Fruit fly (Drosophila melanogaster) whole organism, embryonic: ENCODE data around the gene Ythdf.

ENCODE experiments used
- CG10431 ChIP-seq: fragments of 200-800 bp; sonication (Bioruptor generic); optimal IDR thresholded peaks from 3 replicates; lab custom pipeline; 2018; ENCODE audit warnings: missing biosample characterization, mild to moderate bottlenecking, missing genetic modification characterization
- CG10565 ChIP-seq: fragments of 200-800 bp; sonication (Bioruptor generic); optimal IDR thresholded peaks from 3 replicates; lab custom pipeline; 2016; ENCODE audit warnings: missing biosample characterization, mild to moderate bottlenecking, missing genetic modification characterization
- CG11560 ChIP-seq: fragments of 200-800 bp; sonication (Bioruptor generic); IDR thresholded peaks from 3 replicates; pipeline ENCODE4 v1.3.6; 2022; ENCODE audit warnings: missing biosample characterization, missing genetic modification characterization
- CG12155 ChIP-seq: fragments of 200-800 bp; sonication (Bioruptor generic); optimal IDR thresholded peaks from 3 replicates; lab custom pipeline; 2016; ENCODE audit warnings: missing biosample characterization, missing genetic modification characterization
- CG13296 ChIP-seq: fragments of 200-800 bp; sonication (Bioruptor generic); optimal IDR thresholded peaks from 3 replicates; lab custom pipeline; 2018; ENCODE audit warnings: missing biosample characterization, mild to moderate bottlenecking, missing genetic modification characterization
- CG16863 ChIP-seq: fragments of 200-800 bp; sonication (Bioruptor generic); optimal IDR thresholded peaks from 3 replicates; lab custom pipeline; 2016; ENCODE audit warnings: missing biosample characterization, missing genetic modification characterization
- CG17361 ChIP-seq: fragments of 200-800 bp; sonication (Bioruptor generic); IDR thresholded peaks from 3 replicates; pipeline ENCODE4 v1.3.6; 2022; ENCODE audit warnings: missing biosample characterization, missing genetic modification characterization
- CG2129 ChIP-seq: fragments of 200-800 bp; sonication (Bioruptor generic); IDR thresholded peaks from 2 replicates; pipeline ENCODE4 v1.3.6; 2022; ENCODE audit warnings: missing biosample characterization, missing genetic modification characterization; ENCODE audit not compliant: partially characterized antibody
- CG2712 ChIP-seq: fragments of 200-800 bp; optimal IDR thresholded peaks from 3 replicates; lab custom pipeline; 2019; ENCODE audit warnings: missing biosample characterization, mild to moderate bottlenecking, missing genetic modification characterization, moderate library complexity
- CG31224 ChIP-seq: fragments of 200-800 bp; sonication (Bioruptor generic); IDR thresholded peaks from 2 replicates; pipeline ENCODE4 v1.3.6; 2022; ENCODE audit warnings: missing biosample characterization, missing genetic modification characterization
- CG3407 ChIP-seq: fragments of 200-800 bp; sonication (Bioruptor generic); optimal IDR thresholded peaks from 2 replicates; lab custom pipeline; 2018; ENCODE audit warnings: missing biosample characterization, mild to moderate bottlenecking, missing genetic modification characterization
- CG4328 ChIP-seq: fragments of 200-800 bp; sonication (Bioruptor generic); optimal IDR thresholded peaks from 3 replicates; lab custom pipeline; 2017; ENCODE audit warnings: missing biosample characterization, missing genetic modification reagents, missing genetic modification characterization
- CG4424 ChIP-seq: fragments of 200-800 bp; sonication (Bioruptor generic); optimal IDR thresholded peaks from 3 replicates; lab custom pipeline; 2016; ENCODE audit warnings: missing biosample characterization, missing genetic modification characterization
- CG6272 ChIP-seq: fragments of 200-800 bp; sonication (Bioruptor generic); IDR thresholded peaks from 2 replicates; pipeline ENCODE4 v1.3.6; 2022; ENCODE audit warnings: missing biosample characterization, missing genetic modification characterization
- CG6813 ChIP-seq: fragments of 200-800 bp; sonication (Bioruptor generic); optimal IDR thresholded peaks from 2 replicates; lab custom pipeline; 2017; ENCODE audit warnings: missing biosample characterization, missing genetic modification characterization, mild to moderate bottlenecking, moderate library complexity, missing genetic modification reagents
- CrebB ChIP-seq: fragments of 200-800 bp; sonication (Bioruptor generic); optimal IDR thresholded peaks from 3 replicates; lab custom pipeline; 2018; ENCODE audit warnings: missing biosample characterization, mild to moderate bottlenecking, missing genetic modification characterization
- E2f1 ChIP-seq: fragments of 200-800 bp; sonication (Bioruptor generic); IDR thresholded peaks from 2 replicates; pipeline ENCODE4 v1.3.6; 2022; ENCODE audit warnings: missing biosample characterization, missing genetic modification characterization
- Elba2 ChIP-seq: fragments of 200-800 bp; sonication (Bioruptor generic); optimal IDR thresholded peaks from 3 replicates; lab custom pipeline; 2016; ENCODE audit warnings: missing biosample characterization, missing genetic modification characterization
- Ets65A ChIP-seq: fragments of 200-800 bp; sonication (Bioruptor generic); peaks from one replicate; lab custom pipeline; 2016; ENCODE audit warnings: missing biosample characterization, missing genetic modification characterization
- Hmr ChIP-seq: fragments of 200-800 bp; sonication (Bioruptor generic); optimal IDR thresholded peaks from 3 replicates; lab custom pipeline; 2017; ENCODE audit warnings: mild to moderate bottlenecking, missing biosample characterization, missing genetic modification reagents, missing genetic modification characterization
- Lim3 ChIP-seq: fragments of 200-800 bp; sonication (Bioruptor generic); IDR thresholded peaks from 2 replicates; pipeline ENCODE4 v1.3.6; 2022; ENCODE audit warnings: missing biosample characterization, missing genetic modification characterization
- Meics ChIP-seq: fragments of 200-800 bp; sonication (Bioruptor generic); optimal IDR thresholded peaks from 2 replicates; lab custom pipeline; 2017; ENCODE audit warnings: missing biosample characterization, mild to moderate bottlenecking, missing genetic modification characterization
- NK7.1 ChIP-seq: fragments of 200-800 bp; sonication (Bioruptor generic); optimal IDR thresholded peaks from 3 replicates; lab custom pipeline; 2016; ENCODE audit warnings: missing biosample characterization, missing genetic modification characterization
- Oaz ChIP-seq: fragments of 200-800 bp; sonication (Bioruptor generic); IDR thresholded peaks from 2 replicates; pipeline ENCODE4 v1.3.6; 2022; ENCODE audit warnings: missing biosample characterization, missing genetic modification characterization
- PHDP ChIP-seq: fragments of 200-800 bp; sonication (Bioruptor generic); optimal IDR thresholded peaks from 3 replicates; lab custom pipeline; 2018; ENCODE audit warnings: missing biosample characterization, mild to moderate bottlenecking, missing genetic modification characterization, moderate library complexity
- Rfx ChIP-seq: fragments of 200-800 bp; sonication (Bioruptor generic); IDR thresholded peaks from 2 replicates; pipeline ENCODE4 v1.3.6; 2022; ENCODE audit warnings: missing biosample characterization, missing genetic modification characterization
- Scr ChIP-seq: fragments of 200-800 bp; sonication (Bioruptor generic); IDR thresholded peaks from 2 replicates; pipeline ENCODE4 v1.3.6; 2022; ENCODE audit warnings: missing biosample characterization, missing genetic modification characterization; ENCODE audit not compliant: partially characterized antibody
- Usf ChIP-seq: fragments of 200-800 bp; sonication (Bioruptor generic); optimal IDR thresholded peaks from 2 replicates; lab custom pipeline; 2017; ENCODE audit warnings: missing genotype, missing biosample characterization, missing genetic modification characterization
- Vsx1 ChIP-seq: fragments of 200-800 bp; sonication (Bioruptor generic); optimal IDR thresholded peaks from 2 replicates; lab custom pipeline; 2017; ENCODE audit warnings: missing biosample characterization, mild to moderate bottlenecking, missing genetic modification characterization, missing genetic modification reagents
- ab ChIP-seq: fragments of 200-800 bp; sonication (Bioruptor generic); optimal IDR thresholded peaks from 2 replicates; lab custom pipeline; 2016; ENCODE audit warnings: missing biosample characterization, missing genetic modification characterization
- amos ChIP-seq: fragments of 200-800 bp; sonication (Bioruptor generic); IDR thresholded peaks from 2 replicates; pipeline ENCODE4 v1.3.6; 2022; ENCODE audit warnings: missing biosample characterization, missing genetic modification characterization; ENCODE audit not compliant: partially characterized antibody
- ap ChIP-seq: fragments of 200-800 bp; sonication (Bioruptor generic); IDR thresholded peaks from 2 replicates; pipeline ENCODE4 v1.3.6; 2022; ENCODE audit warnings: missing biosample characterization, missing genetic modification characterization
- bigmax ChIP-seq: fragments of 200-800 bp; sonication (Bioruptor generic); optimal IDR thresholded peaks from 2 replicates; lab custom pipeline; 2018; ENCODE audit warnings: missing biosample characterization, mild to moderate bottlenecking, missing genetic modification characterization
- crc ChIP-seq: fragments of 200-800 bp; sonication (Bioruptor generic); optimal IDR thresholded peaks from 2 replicates; lab custom pipeline; 2016; ENCODE audit warnings: missing biosample characterization, missing genetic modification characterization
- dmrt11E ChIP-seq: fragments of 200-800 bp; sonication (Bioruptor generic); optimal IDR thresholded peaks from 3 replicates; lab custom pipeline; 2018; ENCODE audit warnings: missing biosample characterization, mild to moderate bottlenecking, missing genetic modification characterization, moderate library complexity
- eve ChIP-seq, 2 experiments: fragments of >200 bp; optimal IDR thresholded peaks; 2 replicates each; lab custom pipeline; 2017; ENCODE audit warnings: missing biosample characterization in 2 of 2, missing genetic modification characterization in 2 of 2
- hbn ChIP-seq: fragments of 200-800 bp; sonication (Bioruptor generic); IDR thresholded peaks from 2 replicates; pipeline ENCODE4 v1.3.6; 2022; ENCODE audit warnings: missing biosample characterization, missing genetic modification characterization; ENCODE audit not compliant: partially characterized antibody
- her ChIP-seq: fragments of 200-800 bp; sonication (Bioruptor generic); optimal IDR thresholded peaks from 2 replicates; lab custom pipeline; 2016; ENCODE audit warnings: missing biosample characterization, missing genetic modification characterization
- lola ChIP-seq, 3 experiments: fragments of >200 bp in 2 of 3; fragments of 200-800 bp in 1 of 3; sonication (Bioruptor generic) in 1 of 3; optimal IDR thresholded peaks; 2 replicates each; lab custom pipeline; 2017 to 2019; ENCODE audit warnings: missing biosample characterization in 3 of 3, missing genetic modification characterization in 3 of 3, mild to moderate bottlenecking in 1 of 3, moderate library complexity in 1 of 3
- nerfin-2 ChIP-seq: fragments of 200-800 bp; sonication (Bioruptor generic); IDR thresholded peaks from 2 replicates; pipeline ENCODE4 v1.3.6; 2022; ENCODE audit warnings: missing biosample characterization, missing genetic modification characterization; ENCODE audit not compliant: partially characterized antibody
- onecut ChIP-seq: fragments of 200-800 bp; sonication (Bioruptor generic); IDR thresholded peaks from 2 replicates; pipeline ENCODE4 v1.3.6; 2022; ENCODE audit warnings: missing biosample characterization, missing genetic modification characterization
- prd ChIP-seq, 3 experiments: fragments of >200 bp in 2 of 3; fragments of 200-800 bp in 1 of 3; sonication (Bioruptor generic) in 1 of 3; optimal IDR thresholded peaks in 2 of 3; IDR thresholded peaks in 1 of 3; 2 replicates in 2 of 3; 3 replicates in 1 of 3; pipeline versions ENCODE4 v1.3.6 to Lab custom; 2017 to 2022; ENCODE audit warnings: missing biosample characterization in 1 of 3, missing genetic modification characterization in 1 of 3
- seq ChIP-seq: fragments of 200-800 bp; sonication (Bioruptor generic); IDR thresholded peaks from 2 replicates; pipeline ENCODE4 v1.3.6; 2022; ENCODE audit warnings: missing biosample characterization, missing genetic modification characterization
- slbo ChIP-seq: fragments of 200-800 bp; sonication (Bioruptor generic); IDR thresholded peaks from 2 replicates; pipeline ENCODE4 v1.3.6; 2022; ENCODE audit warnings: missing biosample characterization, missing genetic modification characterization
- slp2 ChIP-seq: fragments of 200-800 bp; sonication (Bioruptor generic); optimal IDR thresholded peaks from 2 replicates; lab custom pipeline; 2016; ENCODE audit warnings: missing biosample characterization, missing genetic modification characterization
- tll ChIP-seq, 2 experiments: fragments of 200-800 bp in 1 of 2; fragments of >200 bp in 1 of 2; sonication (Bioruptor generic) in 1 of 2; optimal IDR thresholded peaks; 2 replicates each; lab custom pipeline; 2017 to 2019; ENCODE audit warnings: missing biosample characterization in 2 of 2, missing genetic modification characterization in 2 of 2, mild to moderate bottlenecking in 1 of 2, moderate library complexity in 1 of 2
- tx ChIP-seq: fragments of 200-800 bp; sonication (Bioruptor generic); optimal IDR thresholded peaks from 2 replicates; lab custom pipeline; 2016; ENCODE audit warnings: missing biosample characterization, missing genetic modification characterization
- wor ChIP-seq: fragments of 200-800 bp; sonication (Bioruptor generic); IDR thresholded peaks from 2 replicates; pipeline ENCODE4 v1.3.6; 2022; ENCODE audit warnings: missing biosample characterization, missing genetic modification characterization

Ythdf gene

dm6 chr3R:25050649-25051048, 11.6 kb upstream of the Ythdf start:
- TF ChIP-seq onecut = peak; percentile 96
- no peak for TF ChIP-seq CG10565 (GFP tag; lab: Kevin White, UChicago)
- no peak for TF ChIP-seq CG2129 (GFP tag; lab: Robert Waterston, UW)
- TF ChIP-seq Lim3 (GFP tag; lab: Robert Waterston, UW) = no peak
- no peak for TF ChIP-seq her (GFP tag; lab: Kevin White, UChicago)
- TF ChIP-seq Hmr (GFP tag; lab: Kevin White, UChicago) = no peak
- no peak for TF ChIP-seq ap (GFP tag; lab: Robert Waterston, UW)
- peak; percentile 10 for TF ChIP-seq CG10431 (GFP tag; lab: Kevin White, UChicago)
- peak; percentile 39 for TF ChIP-seq bigmax
- no peak for TF ChIP-seq CG17361
- TF ChIP-seq PHDP (tag; lab: Kevin White, UChicago) = no peak
- TF ChIP-seq Oaz = no peak
- no peak for TF ChIP-seq lola (GFP tag; optimal IDR thresholded peaks at IDR 0.05; lab: Kevin White, UChicago)
- peak in 1 of 2 experiments; percentile 87 for TF ChIP-seq eve (GFP tag; optimal IDR thresholded peaks at IDR 0.05; lab: Kevin White, UChicago)
- no peak for TF ChIP-seq seq
- no peak for TF ChIP-seq CG16863 (GFP tag; lab: Kevin White, UChicago)
- TF ChIP-seq CG2712 = no peak
- TF ChIP-seq ab (GFP tag; lab: Kevin White, UChicago) = peak; percentile 4
- no peak for TF ChIP-seq CG3407 (GFP tag; lab: Kevin White, UChicago)
- peak; percentile 55 for TF ChIP-seq Ets65A (GFP tag; lab: Kevin White, UChicago)
- TF ChIP-seq Scr (GFP tag; lab: Robert Waterston, UW) = no peak
- TF ChIP-seq crc (GFP tag; lab: Kevin White, UChicago) = no peak

- TF ChIP-seq CrebB (tag; lab: Kevin White, UChicago) (peak; percentile 39), tx (GFP tag; lab: Kevin White, UChicago) (no peak), wor (GFP tag; lab: Robert Waterston, UW) (no peak), nerfin-2 (GFP tag; lab: Robert Waterston, UW) (no peak), prd (optimal IDR thresholded peaks at IDR 0.05; lab: Kevin White, UChicago) (no peak), prd (GFP tag; IDR thresholded peaks at IDR 0.05; lab: Robert Waterston, UW) (no peak), CG13296 (peak; percentile 49), ap (GFP tag; lab: Robert Waterston, UW) (no peak), CG12155 (GFP tag; lab: Kevin White, UChicago) (peak; percentile 85), Usf (GFP tag; lab: Kevin White, UChicago) (no peak), hbn (GFP tag; lab: Robert Waterston, UW) (no peak), PHDP (tag; lab: Kevin White, UChicago) (peak; percentile 42), CG11560 (tag; lab: Robert Waterston, UW) (no peak), Meics (GFP tag; lab: Kevin White, UChicago) (peak; percentile 42), Oaz (no peak), dmrt11E (tag; lab: Kevin White, UChicago) (no peak), slbo (no peak), tll (GFP tag; optimal IDR thresholded peaks at IDR 0.05; lab: Kevin White, UChicago) (peak in 1 of 2 experiments; percentile 47), slp2 (GFP tag; lab: Kevin White, UChicago) (no peak), amos (GFP tag; lab: Robert Waterston, UW) (no peak), NK7.1 (GFP tag; lab: Kevin White, UChicago) (no peak), Rfx (GFP tag; lab: Robert Waterston, UW) (no peak), seq (no peak), CG6813 (GFP tag; lab: Kevin White, UChicago) (no peak), Elba2 (GFP tag; lab: Kevin White, UChicago) (no peak), CG4328 (GFP tag; lab: Kevin White, UChicago) (no peak), CG4424 (GFP tag; lab: Kevin White, UChicago) (no peak), Vsx1 (no peak), CG6272 (GFP tag; lab: Robert Waterston, UW) (no peak), CG31224 (GFP tag; lab: Robert Waterston, UW) (no peak), E2f1 (GFP tag; lab: Robert Waterston, UW) (no peak)
These were observed 10.9 kb upstream of the Ythdf start for dm6 chr3R:25049742-25050517.
